Worm (Caenorhabditis elegans): Measurements from ENCODE around the gene B0244.10.

The B0244.10 gene

ce11 chrIII:5727827-5728226 is 7.1 kb upstream of the B0244.10 start, which contains the start of gene egg-1:
egg-1 (plus strand) TSS chrIII:5728180.
- TF ChIP-seq C04F5.9 (tag; optimal IDR thresholded peaks at IDR 0.05) (no peak), zag-1 (tag; optimal IDR thresholded peaks at IDR 0.05) (no peak), mab-9 (GFP tag; IDR thresholded peaks at IDR 0.05) (no peak), nhr-76 (tag; optimal IDR thresholded peaks at IDR 0.05) (no peak), sox-4 (tag; optimal IDR thresholded peaks at IDR 0.05) (no peak), rnt-1 (tag; optimal IDR thresholded peaks at IDR 0.05) (no peak), nhr-11 (tag; optimal IDR thresholded peaks at IDR 0.05) (no peak), ama-1 (optimal IDR thresholded peaks at IDR 0.05) (no peak), pqm-1 (tag; optimal IDR thresholded peaks at IDR 0.05) (no peak)

ce11 chrIII:5729367-5729766 is 5.6 kb upstream of the B0244.10 start:
- no peak for TF ChIP-seq egl-13 (tag; optimal IDR thresholded peaks at IDR 0.05)

DNA sequence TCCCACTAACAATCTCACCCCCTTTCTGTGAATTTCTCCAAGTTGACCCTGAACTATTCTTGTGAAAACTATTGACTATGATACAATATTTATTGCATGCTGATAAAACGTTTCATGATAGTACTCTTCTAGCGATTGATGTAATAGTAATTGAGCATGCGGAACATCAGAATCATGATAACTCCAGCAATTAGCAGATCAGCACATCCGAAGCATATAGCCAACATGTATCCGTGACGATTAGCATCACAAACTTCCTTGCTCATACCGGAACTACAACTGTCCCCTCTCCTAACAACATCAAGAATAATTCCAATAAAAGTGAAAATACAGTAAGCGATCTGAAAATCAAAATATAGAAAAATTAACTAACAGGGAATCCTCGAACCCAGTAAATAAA is 4.9 kb upstream of the B0244.10 start:
- TF ChIP-seq pag-3 (tag; optimal IDR thresholded peaks at IDR 0.05; ENCODE audit: borderline replicate concordance, insufficient read depth) (no peak), jun-1 (tag; optimal IDR thresholded peaks at IDR 0.05) (no peak), aly-2 (tag; optimal IDR thresholded peaks at IDR 0.05) (no peak), nhr-71 (tag; optimal IDR thresholded peaks at IDR 0.05) (no peak), nhr-85 (tag) (no peak), efl-3 (GFP tag; optimal IDR thresholded peaks at IDR 0.05) (no peak), aha-1 (tag; optimal IDR thresholded peaks at IDR 0.05) (no peak), nhr-19 (GFP tag; conservative IDR thresholded peaks at IDR 0.05) (no peak), F16B12.6 (tag; optimal IDR thresholded peaks at IDR 0.05) (no peak), rnt-1 (tag; optimal IDR thresholded peaks at IDR 0.05) (no peak), nhr-76 (tag; optimal IDR thresholded peaks at IDR 0.05) (no peak)

DNA sequence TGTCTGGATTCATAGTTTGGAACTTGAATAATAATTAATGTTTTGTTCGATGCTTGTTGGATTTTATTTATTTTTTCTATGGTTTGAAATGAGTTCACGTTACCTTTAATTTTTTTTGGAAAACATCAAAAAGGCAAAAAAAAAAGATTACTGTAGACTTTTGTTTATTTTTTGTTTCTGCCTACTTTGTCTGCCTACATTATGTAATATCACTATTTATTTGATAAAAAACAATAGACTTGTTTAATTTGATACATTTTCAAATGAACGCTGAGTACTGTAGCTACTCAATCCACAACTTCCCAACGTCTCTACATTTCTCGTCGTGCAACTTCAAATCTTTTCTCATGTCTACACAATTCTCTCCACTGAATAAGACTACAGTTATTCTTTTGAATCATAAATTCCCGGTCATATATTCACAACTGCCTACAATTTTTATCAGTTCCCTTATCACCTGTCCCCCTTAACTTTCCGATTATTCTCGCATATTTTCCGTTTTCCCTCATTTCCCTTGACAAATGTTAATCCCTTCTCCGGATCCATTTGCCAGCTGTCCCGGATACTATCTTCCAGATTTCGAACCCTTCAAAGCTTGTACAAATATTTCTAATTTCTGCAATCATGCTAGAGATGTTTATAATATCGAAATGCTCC is 3.9 kb upstream of the B0244.10 start, which contains the start of the genes B0244.9 and B0244.7:
Gene B0244.9 (minus strand): TSS at position 51 of the 657 bp plus-strand sequence.
Gene B0244.7 (plus strand): TSS at position 522 of the 657 bp plus-strand sequence.
- TF ChIP-seq efl-1 (optimal IDR thresholded peaks at IDR 0.05) (no peak), efl-1 (GFP tag; optimal IDR thresholded peaks at IDR 0.05 in 1 of 2) (peak in 1 of 2 experiments; percentile 20), nhr-84 (tag; optimal IDR thresholded peaks at IDR 0.05) (no peak), ztf-4 (tag; optimal IDR thresholded peaks at IDR 0.05) (no peak), lin-14 (GFP tag; optimal IDR thresholded peaks at IDR 0.05) (no peak), nhr-237 (tag; optimal IDR thresholded peaks at IDR 0.05) (no peak), lin-15B (tag; optimal IDR thresholded peaks at IDR 0.05) (no peak), hpl-2 (GFP tag; optimal IDR thresholded peaks at IDR 0.05) (no peak), fkh-4 (tag; optimal IDR thresholded peaks at IDR 0.05; ENCODE audit: borderline replicate concordance) (no peak), elt-2 (tag; optimal IDR thresholded peaks at IDR 0.05) (peak; percentile 43), ceh-82 (tag; optimal IDR thresholded peaks at IDR 0.05) (no peak), unc-62 (GFP tag; optimal IDR thresholded peaks at IDR 0.05) (no peak)

- TF ChIP-seq nhr-237 (tag; optimal IDR thresholded peaks at IDR 0.05) (no peak), fkh-10 (GFP tag; optimal IDR thresholded peaks at IDR 0.05) (no peak), mdl-1 (tag; optimal IDR thresholded peaks at IDR 0.05) (no peak), ceh-63 (GFP tag; optimal IDR thresholded peaks at IDR 0.05) (no peak), unc-98 (GFP tag; IDR thresholded peaks at IDR 0.05) (no peak), lin-13 (GFP tag; optimal IDR thresholded peaks at IDR 0.05) (no peak), ceh-88 (GFP tag; IDR thresholded peaks at IDR 0.05) (no peak), nhr-20 (tag; optimal IDR thresholded peaks at IDR 0.05) (no peak)
These were observed 2.0 kb upstream of the B0244.10 start, which contains the start of gene B0244.17 for ce11 chrIII:5732925-5733324. B0244.17 (plus strand) TSS chrIII:5733225.

All from whole organism, L1 larva.